Fruit fly (Drosophila melanogaster) whole organism, pupa: ENCODE results near the gene Dredd.
A peak's percentile ranks its signal among the peaks of the same experiment; 100 is the strongest.

ENCODE experiments used
- CG10348 ChIP-seq: fragments of 200-800 bp; sonication (Bioruptor generic); IDR thresholded peaks from 2 replicates; pipeline ENCODE4 v1.3.6; 2022; ENCODE audit warnings: missing biosample characterization, missing genetic modification characterization
- CG12605 ChIP-seq: fragments of 200-800 bp; sonication (Bioruptor generic); IDR thresholded peaks from 2 replicates; pipeline ENCODE4 v1.3.6; 2022; ENCODE audit warnings: missing biosample characterization, missing genetic modification characterization
- CG13204 ChIP-seq: fragments of 200-800 bp; sonication (Bioruptor generic); optimal IDR thresholded peaks from 2 replicates; lab custom pipeline; 2018; ENCODE audit warnings: missing biosample characterization, mild to moderate bottlenecking, missing genetic modification characterization, moderate library complexity
- CG14655 ChIP-seq: fragments of 200-800 bp; sonication (Bioruptor generic); optimal IDR thresholded peaks from 3 replicates; lab custom pipeline; 2017; ENCODE audit warnings: mild to moderate bottlenecking, missing biosample characterization, missing genetic modification reagents, missing genetic modification characterization
- CG15710 ChIP-seq: fragments of 200-800 bp; sonication (Bioruptor generic); optimal IDR thresholded peaks from 2 replicates; lab custom pipeline; 2018; ENCODE audit warnings: missing biosample characterization, mild to moderate bottlenecking, missing genetic modification characterization, moderate library complexity
- CG17806 ChIP-seq: fragments of 200-800 bp; sonication (Bioruptor generic); optimal IDR thresholded peaks from 2 replicates; lab custom pipeline; 2018; ENCODE audit warnings: missing biosample characterization, mild to moderate bottlenecking, missing genetic modification characterization, moderate library complexity
- CG32121 ChIP-seq: fragments of 200-800 bp; sonication (Bioruptor generic); IDR thresholded peaks from 2 replicates; pipeline ENCODE4 v1.3.6; 2022; ENCODE audit warnings: missing biosample characterization, missing genetic modification characterization
- CG34367 ChIP-seq: fragments of 200-800 bp; sonication (Bioruptor generic); optimal IDR thresholded peaks from 2 replicates; lab custom pipeline; 2018; ENCODE audit warnings: missing biosample characterization, mild to moderate bottlenecking, missing genetic modification characterization
- CG4496 ChIP-seq: fragments of 200-800 bp; sonication (Bioruptor generic); IDR thresholded peaks from 3 replicates; pipeline ENCODE4 v1.3.6; 2022; ENCODE audit warnings: missing biosample characterization, missing genetic modification characterization
- CG8159 ChIP-seq: fragments of 200-800 bp; sonication (Bioruptor generic); optimal IDR thresholded peaks from 3 replicates; lab custom pipeline; 2018; ENCODE audit warnings: missing biosample characterization, mild to moderate bottlenecking, missing genetic modification characterization, moderate library complexity
- CG8301 ChIP-seq: fragments of 200-800 bp; sonication (Bioruptor generic); optimal IDR thresholded peaks from 2 replicates; lab custom pipeline; 2018; ENCODE audit warnings: missing biosample characterization, mild to moderate bottlenecking, missing genetic modification characterization
- CG9948 ChIP-seq: fragments of 200-800 bp; sonication (Bioruptor generic); optimal IDR thresholded peaks from 2 replicates; lab custom pipeline; 2018; ENCODE audit warnings: missing biosample characterization, mild to moderate bottlenecking, missing genetic modification characterization, moderate library complexity
- D1 ChIP-seq: fragments of 200-800 bp; sonication (Bioruptor generic); optimal IDR thresholded peaks from 2 replicates; lab custom pipeline; 2018; ENCODE audit warnings: missing biosample characterization, mild to moderate bottlenecking, missing genetic modification characterization, moderate library complexity
- EcR ChIP-seq: fragments of 200-800 bp; sonication (Bioruptor generic); optimal IDR thresholded peaks from 3 replicates; lab custom pipeline; 2019; ENCODE audit warnings: missing biosample characterization, missing genetic modification characterization, mild to moderate bottlenecking, moderate library complexity, missing genetic modification reagents
- Ets98B ChIP-seq: fragments of 200-800 bp; sonication (Bioruptor generic); IDR thresholded peaks from 2 replicates; pipeline ENCODE4 v1.3.6; 2022; ENCODE audit warnings: missing biosample characterization, missing genetic modification characterization
- Pif1A ChIP-seq: fragments of 200-800 bp; sonication (Bioruptor generic); optimal IDR thresholded peaks from 3 replicates; lab custom pipeline; 2016; ENCODE audit warnings: missing biosample characterization, missing genetic modification characterization
- Pif1B ChIP-seq: fragments of 200-800 bp; sonication (Bioruptor generic); optimal IDR thresholded peaks from 3 replicates; lab custom pipeline; 2016; ENCODE audit warnings: missing biosample characterization, missing genetic modification characterization
- Snoo ChIP-seq: fragments of 200-800 bp; sonication (Bioruptor generic); optimal IDR thresholded peaks from 3 replicates; lab custom pipeline; 2017; ENCODE audit warnings: missing biosample characterization, mild to moderate bottlenecking, missing genetic modification characterization, inconsistent platforms
- fd96Ca ChIP-seq: fragments of 200-800 bp; sonication (Bioruptor generic); IDR thresholded peaks from 3 replicates; pipeline ENCODE4 v1.3.6; 2022; ENCODE audit warnings: missing biosample characterization, missing genetic modification characterization
- gl ChIP-seq: fragments of 200-800 bp; sonication (Bioruptor generic); optimal IDR thresholded peaks from 2 replicates; lab custom pipeline; 2018; ENCODE audit warnings: missing biosample characterization, mild to moderate bottlenecking, missing genetic modification characterization
- rn ChIP-seq: fragments of 200-800 bp; sonication (Bioruptor generic); IDR thresholded peaks from 2 replicates; pipeline ENCODE4 v1.3.6; 2022; ENCODE audit warnings: missing biosample characterization, missing genetic modification characterization

The Dredd gene

DNA sequence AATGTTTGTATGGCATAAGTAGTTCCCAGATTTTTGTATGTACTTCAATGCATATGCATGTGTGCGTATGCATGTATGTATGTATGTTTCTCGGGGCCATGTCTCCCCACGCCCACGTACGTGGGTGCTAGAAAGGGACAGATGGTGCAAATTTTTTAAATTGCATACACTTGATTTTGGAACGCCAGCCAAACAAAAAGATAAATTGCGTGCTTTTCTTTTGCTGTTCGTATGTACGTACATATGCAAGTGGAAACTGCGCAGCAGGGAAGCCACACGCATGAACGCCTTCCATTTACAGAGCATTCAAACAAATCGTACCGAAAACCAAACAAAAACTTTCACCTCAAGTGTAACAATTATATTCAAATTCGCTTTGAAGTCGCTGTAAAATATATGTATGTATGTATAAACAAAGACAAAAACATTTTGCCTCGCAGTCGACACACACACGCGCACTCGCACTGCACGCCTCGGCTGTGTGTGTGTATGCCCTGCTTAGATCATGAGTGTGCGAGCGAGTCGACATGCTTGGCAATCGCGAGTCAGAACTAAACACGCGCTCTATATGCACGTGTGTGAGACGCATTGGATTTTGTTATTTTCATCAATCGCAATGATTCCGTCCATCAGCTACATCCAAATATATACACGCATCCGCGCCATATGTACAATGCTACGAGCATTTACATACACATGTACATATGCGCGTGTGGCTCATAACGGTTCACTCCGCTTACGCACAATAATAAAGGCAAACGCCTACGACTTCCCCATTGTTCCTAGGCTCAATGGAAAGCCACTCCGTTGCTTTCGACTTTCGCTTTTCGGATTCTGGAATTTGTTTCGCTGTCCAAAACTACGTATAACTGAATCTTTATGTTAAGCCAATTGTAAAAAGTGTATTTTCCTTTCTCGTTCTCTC, 1.5 kb upstream of the Dredd start:
- no peak for TF ChIP-seq Pif1A (GFP tag; lab: Kevin White, UChicago)
- TF ChIP-seq CG12605: no peak
- peak; percentile 39; the same call in 1 of the 2 replicates for TF ChIP-seq Ets98B (GFP tag; lab: Robert Waterston, UW)
- no peak for TF ChIP-seq CG4496 (GFP tag; lab: Robert Waterston, UW)
- TF ChIP-seq, all 21 proteins: peak for 1

DNA sequence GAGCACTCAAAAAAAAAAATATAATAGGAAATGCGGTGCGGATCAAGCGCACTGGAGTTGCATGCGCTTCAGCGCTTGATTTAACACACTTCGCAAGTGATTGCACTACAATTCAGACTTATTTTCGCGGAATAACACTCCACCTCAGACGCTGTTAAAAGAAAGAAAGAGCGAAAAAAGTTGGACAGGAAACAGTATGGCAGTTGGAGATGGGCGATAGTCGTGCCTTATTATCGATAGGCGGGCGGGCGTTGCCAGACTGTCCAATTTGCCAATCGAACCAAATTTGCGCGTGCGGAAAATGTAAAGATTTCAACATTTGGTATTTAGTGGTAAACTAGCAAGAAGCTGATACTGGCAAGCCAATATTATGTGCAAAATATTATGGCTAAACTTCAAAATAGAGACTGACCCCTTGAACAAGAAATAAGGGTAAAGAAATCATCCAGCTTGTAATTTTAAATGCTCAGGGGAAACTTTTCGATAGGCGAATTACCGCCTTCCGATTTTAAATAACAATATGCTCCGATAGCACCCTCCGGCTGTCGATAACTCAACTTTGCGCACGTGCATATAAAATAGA, 6.0 kb downstream of the Dredd start, which contains the start of the genes RpL36 and Mybbp1A:
TSS of gene RpL36 (minus strand) at position 245 of the 583 bp plus-strand sequence.
TSS of gene Mybbp1A (plus strand) at position 535 of the 583 bp plus-strand sequence.
- TF ChIP-seq Pif1A (GFP tag; lab: Kevin White, UChicago) (no peak), Pif1B (GFP tag; lab: Kevin White, UChicago) (no peak), CG8159 (peak; percentile 61), CG10348 (GFP tag; lab: Robert Waterston, UW) (no peak), Snoo (tag; lab: Kevin White, UChicago) (peak; percentile 74), EcR (GFP tag; lab: Kevin White, UChicago) (peak; percentile 42), CG32121 (0 out of 2 replicates have a peak, but pooled peaks have one; percentile 18), CG17806 (no peak), rn (GFP tag; lab: Robert Waterston, UW) (peak; percentile 13; the same call in 1 of the 2 replicates), CG12605 (peak; percentile 40), fd96Ca (GFP tag; lab: Robert Waterston, UW) (0 out of 3 replicates have a peak, but pooled peaks have one; percentile 7), CG14655 (no peak), CG4496 (GFP tag; lab: Robert Waterston, UW) (peak; percentile 44; the same call in 1 of the 3 replicates), gl (peak; percentile 38), CG15710 (tag; lab: Kevin White, UChicago) (peak; percentile 44), D1 (tag; lab: Kevin White, UChicago) (no peak), CG8301 (tag; lab: Kevin White, UChicago) (no peak), Ets98B (GFP tag; lab: Robert Waterston, UW) (peak; percentile 51; the same call in 1 of the 2 replicates), CG34367 (peak; percentile 50)

DNA sequence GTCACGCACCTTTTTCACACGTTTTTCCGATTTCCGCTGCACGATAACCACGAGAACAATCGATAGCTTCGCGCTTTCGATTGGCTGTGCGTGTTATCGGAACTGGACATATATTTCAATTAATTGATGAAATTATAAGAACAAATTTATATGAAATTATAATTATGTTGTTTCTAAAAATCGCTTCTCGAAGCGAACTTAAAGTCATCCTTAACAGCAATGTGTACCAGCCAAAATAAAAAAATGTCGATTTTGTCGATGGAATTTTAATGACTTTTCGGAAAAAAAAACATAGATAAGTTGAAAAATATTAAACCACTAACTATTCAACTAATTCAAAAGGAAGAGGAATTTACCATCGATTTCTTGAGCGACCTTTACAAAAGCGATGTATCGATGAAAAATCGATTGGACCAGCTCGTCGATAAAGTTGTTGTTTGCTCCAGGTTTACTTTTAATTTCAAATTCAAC, 10.2 kb downstream of the Dredd start, which contains the start of the genes CG13364 and Hinfp:
TSS of gene CG13364 (minus strand) at position 47 of the 471 bp plus-strand sequence.
TSS of gene Hinfp (plus strand) at position 386 of the 471 bp plus-strand sequence.
- no peak for TF ChIP-seq CG32121
- no peak for TF ChIP-seq Pif1A (GFP tag; lab: Kevin White, UChicago)
- no peak for TF ChIP-seq fd96Ca (GFP tag; lab: Robert Waterston, UW)
- TF ChIP-seq CG13204: no peak
- no peak for TF ChIP-seq CG15710 (tag; lab: Kevin White, UChicago)
- TF ChIP-seq CG8159: no peak
- TF ChIP-seq CG17806: no peak
- no peak for TF ChIP-seq rn (GFP tag; lab: Robert Waterston, UW)
- no peak for TF ChIP-seq CG10348 (GFP tag; lab: Robert Waterston, UW)
- no peak for TF ChIP-seq D1 (tag; lab: Kevin White, UChicago)
- no peak for TF ChIP-seq EcR (GFP tag; lab: Kevin White, UChicago)
- TF ChIP-seq Ets98B (GFP tag; lab: Robert Waterston, UW): no peak
- no peak for TF ChIP-seq CG14655
- TF ChIP-seq gl: no peak

DNA sequence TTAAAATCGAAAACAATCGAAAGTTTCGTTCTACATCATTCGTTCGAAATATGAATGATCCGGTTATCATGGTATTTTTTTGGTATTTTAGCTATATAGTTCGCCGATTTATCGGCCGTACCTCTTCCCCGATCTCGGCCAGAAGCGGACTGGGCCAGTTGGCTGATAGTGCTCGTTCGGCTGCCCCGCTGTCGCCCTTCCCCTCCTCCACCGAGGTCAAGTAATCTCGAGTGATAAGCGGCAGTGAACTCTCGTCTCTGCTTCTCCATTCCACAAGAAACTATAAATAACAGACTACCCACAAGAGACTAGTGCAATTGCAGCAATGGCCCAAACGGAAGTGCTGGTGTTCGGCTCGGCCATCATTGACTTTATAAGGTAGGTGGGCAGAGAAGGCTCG, 12.0 kb downstream of the Dredd start, which contains the start of gene CG13369:
TSS of gene CG13369 (plus strand) at position 112 of the 400 bp plus-strand sequence.
- TF ChIP-seq D1 (tag; lab: Kevin White, UChicago) (no peak), fd96Ca (GFP tag; lab: Robert Waterston, UW) (no peak), CG17806 (no peak), Pif1B (GFP tag; lab: Kevin White, UChicago) (no peak), CG32121 (no peak), CG4496 (GFP tag; lab: Robert Waterston, UW) (no peak), CG10348 (GFP tag; lab: Robert Waterston, UW) (no peak), Snoo (tag; lab: Kevin White, UChicago) (no peak), CG8159 (no peak), CG12605 (no peak), CG9948 (no peak), Ets98B (GFP tag; lab: Robert Waterston, UW) (no peak)
- TF ChIP-seq, all 21 proteins: peak for 0

DNA sequence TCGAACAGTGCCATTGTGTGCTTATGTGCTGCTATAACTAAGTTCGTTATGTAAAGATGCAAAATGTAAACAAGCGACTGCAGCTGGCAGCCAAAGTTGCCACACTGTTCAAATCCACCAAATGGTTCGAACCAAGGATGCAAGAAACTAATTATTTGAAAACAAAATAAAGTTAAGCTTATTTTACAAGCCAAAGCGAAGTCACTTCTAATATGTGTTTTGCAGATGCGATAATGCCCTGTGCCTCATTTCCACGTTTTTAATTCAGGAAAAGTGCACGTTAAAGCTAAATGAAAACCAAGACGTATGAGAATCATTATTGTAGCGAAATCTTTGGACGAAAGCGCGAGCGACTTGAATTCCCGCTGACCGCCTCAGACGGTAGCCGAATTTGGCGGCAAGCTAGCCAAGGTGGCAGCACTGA, 14.2 kb downstream of the Dredd start, which contains the start of the genes CG13365 and Vsp37A:
TSS of gene CG13365 (minus strand) at position 84 of the 424 bp plus-strand sequence.
TSS of gene Vsp37A (plus strand) at position 399 of the 424 bp plus-strand sequence.
- TF ChIP-seq CG8301 (tag; lab: Kevin White, UChicago): peak; percentile 3
- TF ChIP-seq Snoo (tag; lab: Kevin White, UChicago): no peak
- no peak for TF ChIP-seq gl
- no peak for TF ChIP-seq Pif1B (GFP tag; lab: Kevin White, UChicago)
- no peak for TF ChIP-seq Ets98B (GFP tag; lab: Robert Waterston, UW)
- TF ChIP-seq CG4496 (GFP tag; lab: Robert Waterston, UW): no peak
- TF ChIP-seq CG12605: no peak
- peak; percentile 26 for TF ChIP-seq CG15710 (tag; lab: Kevin White, UChicago)
- peak; percentile 35 for TF ChIP-seq CG8159
- TF ChIP-seq CG34367: no peak
